Fruit fly (Drosophila melanogaster): Measurements from ENCODE around the gene CG9706.

dm6 chr3L:16805806-16806719 is 23.3 kb downstream of the CG9706 start:
- no peak for TF ChIP-seq psq (optimal IDR thresholded peaks at IDR 0.05)
- no peak for TF ChIP-seq pan (optimal IDR thresholded peaks at IDR 0.05)
- TF ChIP-seq Dll (optimal IDR thresholded peaks at IDR 0.05): no peak
- no peak for TF ChIP-seq usp (GFP tag; optimal IDR thresholded peaks at IDR 0.05)

All from whole organism.